Fruit fly (Drosophila melanogaster) Kc167 (cell line): ENCODE data around the gene Lcp65Ae.

Experiments
- Sin3A ChIP-seq: fragments of >200 bp; optimal IDR thresholded peaks from 2 replicates; lab custom pipeline; 2018; ENCODE audit warnings: missing external identifiers
- psq ChIP-seq: fragments of >200 bp; optimal IDR thresholded peaks from 2 replicates; lab custom pipeline; 2017; ENCODE audit warnings: missing external identifiers
- ttk ChIP-seq: sonication (Bioruptor generic); optimal IDR thresholded peaks from 2 replicates; lab custom pipeline; 2017; ENCODE audit warnings: missing external identifiers

dm6 chr3L:6181776-6182175 is 43.9 kb upstream of the Lcp65Ae start, which contains the start of gene CG10274:
- TF ChIP-seq psq (no peak), ttk (lab: Kevin White, UChicago) (no peak), Sin3A (lab: Kevin White, UChicago) (no peak)
